Fruit fly (Drosophila melanogaster): ENCODE data around the gene CG4045.

The CG4045 gene

DNA sequence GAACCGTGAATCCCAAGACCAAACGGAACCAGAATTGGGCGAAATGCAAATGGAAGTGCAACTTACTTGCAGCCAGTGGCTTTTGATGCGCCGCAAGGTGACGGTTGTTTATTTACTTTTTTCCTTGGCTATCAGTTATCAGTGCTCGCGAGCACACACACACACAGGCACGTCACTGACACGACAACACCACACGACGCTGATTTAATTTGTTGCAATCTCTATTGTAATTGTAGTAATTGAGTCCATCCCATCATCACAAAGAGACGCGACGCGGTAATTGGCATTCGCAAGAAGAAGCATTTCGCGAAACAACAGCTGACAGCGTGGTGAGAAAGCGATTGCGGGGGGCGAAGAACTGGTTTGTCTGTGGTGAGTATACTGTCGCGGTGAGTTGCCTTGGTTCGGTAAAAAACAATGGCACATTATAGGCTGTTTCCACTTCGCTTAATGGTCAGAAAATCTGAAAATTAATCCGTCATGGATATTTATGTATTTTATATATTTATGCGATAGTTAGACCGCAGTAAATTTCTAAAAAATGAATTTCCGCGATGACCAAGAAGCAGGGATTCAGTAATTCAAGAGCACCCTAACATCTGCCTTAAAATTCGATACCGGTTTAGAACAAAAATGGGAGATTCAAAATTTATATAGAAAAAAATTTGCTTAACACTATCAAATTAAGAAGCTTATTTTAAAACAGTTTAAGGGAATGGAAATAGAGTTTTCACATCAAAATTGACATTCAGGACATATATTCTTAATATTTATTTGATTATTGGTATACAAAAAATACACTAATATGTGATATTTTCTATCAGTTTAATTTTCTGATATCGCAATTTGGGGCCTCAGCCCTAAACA is 33.5 kb downstream of the CG4045 start, which contains the start of the genes Actn and usp (continued):
- TF ChIP-seq kah (GFP tag; optimal IDR thresholded peaks at IDR 0.05) (no peak), Nf-YC (tag; optimal IDR thresholded peaks at IDR 0.05) (peak; percentile 16), p53 (GFP tag; optimal IDR thresholded peaks at IDR 0.05) (no peak), CG11696 (GFP tag; IDR thresholded peaks at IDR 0.05) (no peak), tx (GFP tag; optimal IDR thresholded peaks at IDR 0.05) (no peak), CG13287 (GFP tag; IDR thresholded peaks at IDR 0.05; ENCODE audit: partially characterized antibody) (peak; percentile 45), CG1603 (tag; optimal IDR thresholded peaks at IDR 0.05) (peak; percentile 49), CG2712 (tag; optimal IDR thresholded peaks at IDR 0.05) (peak; percentile 42), CG12769 (tag; optimal IDR thresholded peaks at IDR 0.05) (peak; percentile 17), gcm2 (GFP tag; optimal IDR thresholded peaks at IDR 0.05) (no peak), CG4617 (GFP tag; optimal IDR thresholded peaks at IDR 0.05; ENCODE audit: borderline replicate concordance) (no peak), bcd (GFP tag; optimal IDR thresholded peaks at IDR 0.05) (peak; percentile 31), da (GFP tag; optimal IDR thresholded peaks at IDR 0.05) (no peak), PHDP (tag; optimal IDR thresholded peaks at IDR 0.05) (peak; percentile 28), Awh (GFP tag; IDR thresholded peaks at IDR 0.05) (no peak), HmgD (GFP tag; optimal IDR thresholded peaks at IDR 0.05) (no peak), corto (GFP tag; optimal IDR thresholded peaks at IDR 0.05) (no peak), ham (GFP tag; IDR thresholded peaks at IDR 0.05) (no peak), z (GFP tag; IDR thresholded peaks at IDR 0.05) (no peak), Rfx (GFP tag; IDR thresholded peaks at IDR 0.05) (peak; percentile 42; the same call in 1 of the 2 replicates), CG11456 (GFP tag; IDR thresholded peaks at IDR 0.05) (no peak), Dfd (GFP tag; optimal IDR thresholded peaks at IDR 0.05) (peak in 1 of 2 experiments; percentile 48), h (optimal IDR thresholded peaks at IDR 0.05) (no peak), shn (GFP tag; optimal IDR thresholded peaks at IDR 0.05) (no peak), CG12659 (GFP tag; optimal IDR thresholded peaks at IDR 0.05) (peak; percentile 27), Nf-YA (GFP tag; IDR thresholded peaks at IDR 0.05) (no peak), gsb (GFP tag; IDR thresholded peaks at IDR 0.05) (no peak), caup (GFP tag; optimal IDR thresholded peaks at IDR 0.05; ENCODE audit: severe bottlenecking) (no peak), prd (optimal IDR thresholded peaks at IDR 0.05) (no peak), prd (GFP tag; IDR thresholded peaks at IDR 0.05) (peak; percentile 33; the same call in 1 of the 3 replicates), wek (GFP tag; optimal IDR thresholded peaks at IDR 0.05) (no peak), Usf (GFP tag; optimal IDR thresholded peaks at IDR 0.05) (no peak), CG30020 (tag; optimal IDR thresholded peaks at IDR 0.05) (peak; percentile 91), Trl (optimal IDR thresholded peaks at IDR 0.05) (no peak), Trl (GFP tag; optimal IDR thresholded peaks at IDR 0.05) (no peak), Xbp1 (GFP tag; optimal IDR thresholded peaks at IDR 0.05) (peak; percentile 28), ftz-f1 (GFP tag; optimal IDR thresholded peaks at IDR 0.05) (no peak), CG12104 (GFP tag; optimal IDR thresholded peaks at IDR 0.05) (no peak), fu2 (GFP tag; optimal IDR thresholded peaks at IDR 0.05) (no peak), BtbVII (GFP tag; optimal IDR thresholded peaks at IDR 0.05) (no peak), CG2120 (GFP tag; optimal IDR thresholded peaks at IDR 0.05) (peak; percentile 26), dimm (GFP tag; IDR thresholded peaks at IDR 0.05) (no peak), klu (GFP tag; IDR thresholded peaks at IDR 0.05) (no peak), sna (GFP tag; IDR thresholded peaks at IDR 0.05; ENCODE audit: partially characterized antibody) (no peak), CG30403 (GFP tag; optimal IDR thresholded peaks at IDR 0.05) (peak; percentile 10), TFAM (GFP tag; optimal IDR thresholded peaks at IDR 0.05) (no peak), gro (GFP tag; optimal IDR thresholded peaks at IDR 0.05) (no peak), C15 (GFP tag; IDR thresholded peaks at IDR 0.05) (no peak), CG6791 (GFP tag; IDR thresholded peaks at IDR 0.05; ENCODE audit: partially characterized antibody) (no peak), bsh (GFP tag; optimal IDR thresholded peaks at IDR 0.05) (no peak), gfzf (GFP tag; optimal IDR thresholded peaks at IDR 0.05) (peak; percentile 10)

Data from whole organism, embryonic.